Fruit fly (Drosophila melanogaster) whole organism, embryonic: ENCODE measurements around the gene eIF2gamma.
A peak's percentile ranks its signal among the peaks of the same experiment; 100 is the strongest.

Source experiments
- Atf3 ChIP-seq: fragments of 200-800 bp; sonication (Bioruptor generic); optimal IDR thresholded peaks from 3 replicates; lab custom pipeline; 2016; ENCODE audit warnings: missing biosample characterization, missing genetic modification characterization
- B-H2 ChIP-seq: fragments of 200-800 bp; sonication (Bioruptor generic); optimal IDR thresholded peaks from 2 replicates; lab custom pipeline; 2018; ENCODE audit warnings: missing biosample characterization, mild to moderate bottlenecking, missing genetic modification characterization
- CG10543 ChIP-seq: fragments of 200-800 bp; sonication (Bioruptor generic); optimal IDR thresholded peaks from 3 replicates; lab custom pipeline; 2017; ENCODE audit warnings: missing biosample characterization, mild to moderate bottlenecking, missing genetic modification characterization, moderate library complexity
- CG12219 ChIP-seq: fragments of 200-800 bp; sonication (Bioruptor generic); optimal IDR thresholded peaks from 3 replicates; lab custom pipeline; 2018; ENCODE audit warnings: missing biosample characterization, mild to moderate bottlenecking, missing genetic modification characterization
- CG12659 ChIP-seq: fragments of 200-800 bp; sonication (Bioruptor generic); optimal IDR thresholded peaks from 3 replicates; lab custom pipeline; 2017; ENCODE audit warnings: mild to moderate bottlenecking, missing biosample characterization, missing genetic modification reagents, missing genetic modification characterization
- CG14860 ChIP-seq: fragments of 200-800 bp; sonication (Bioruptor generic); IDR thresholded peaks from 3 replicates; pipeline ENCODE4 v1.3.6; 2022; ENCODE audit warnings: missing biosample characterization, missing genetic modification characterization; ENCODE audit not compliant: partially characterized antibody
- CG15269 ChIP-seq: fragments of 200-800 bp; sonication (Bioruptor generic); optimal IDR thresholded peaks from 2 replicates; lab custom pipeline; 2018; ENCODE audit warnings: missing biosample characterization, mild to moderate bottlenecking, missing genetic modification characterization, moderate library complexity
- CG15601 ChIP-seq: fragments of 200-800 bp; sonication (Bioruptor generic); optimal IDR thresholded peaks from 3 replicates; lab custom pipeline; 2019; ENCODE audit warnings: missing biosample characterization, mild to moderate bottlenecking, missing genetic modification characterization, moderate library complexity
- CG1603 ChIP-seq: fragments of 200-800 bp; sonication (Bioruptor generic); optimal IDR thresholded peaks from 2 replicates; lab custom pipeline; 2019; ENCODE audit warnings: missing biosample characterization, mild to moderate bottlenecking, missing genetic modification characterization, moderate library complexity
- CG1832 ChIP-seq: fragments of 200-800 bp; sonication (Bioruptor generic); optimal IDR thresholded peaks from 2 replicates; lab custom pipeline; 2017; ENCODE audit warnings: missing biosample characterization, mild to moderate bottlenecking, missing genetic modification characterization, inconsistent platforms
- CG18476 ChIP-seq: fragments of 200-800 bp; sonication (Bioruptor generic); optimal IDR thresholded peaks from 2 replicates; lab custom pipeline; 2016; ENCODE audit warnings: missing biosample characterization, mild to moderate bottlenecking, missing genetic modification characterization
- CG4820 ChIP-seq: fragments of 200-800 bp; sonication (Bioruptor generic); optimal IDR thresholded peaks from 3 replicates; lab custom pipeline; 2016; ENCODE audit warnings: missing biosample characterization, missing genetic modification characterization
- CG4854 ChIP-seq: fragments of 200-800 bp; sonication (Bioruptor generic); optimal IDR thresholded peaks from 2 replicates; lab custom pipeline; 2016; ENCODE audit warnings: missing biosample characterization, missing genetic modification characterization, inconsistent platforms
- CG6689 ChIP-seq: fragments of 200-800 bp; sonication (Bioruptor generic); IDR thresholded peaks from 2 replicates; pipeline ENCODE4 v1.3.6; 2022; ENCODE audit warnings: missing biosample characterization, missing genetic modification characterization
- CG7786 ChIP-seq: fragments of 200-800 bp; sonication (Bioruptor generic); optimal IDR thresholded peaks from 2 replicates; lab custom pipeline; 2016; ENCODE audit warnings: missing biosample characterization, missing genetic modification characterization
- CG9609 ChIP-seq: fragments of 200-800 bp; sonication (Bioruptor generic); optimal IDR thresholded peaks from 3 replicates; lab custom pipeline; 2016; ENCODE audit warnings: missing biosample characterization, missing genetic modification characterization
- Dref ChIP-seq: fragments of 200-800 bp; sonication (Bioruptor generic); IDR thresholded peaks from 2 replicates; pipeline ENCODE4 v1.3.6; 2022; ENCODE audit warnings: missing biosample characterization, missing genetic modification characterization
- Drgx ChIP-seq: fragments of 200-800 bp; sonication (Bioruptor generic); IDR thresholded peaks from 2 replicates; pipeline ENCODE4 v1.3.6; 2022; ENCODE audit warnings: missing biosample characterization, missing genetic modification characterization
- HmgZ ChIP-seq: fragments of 200-800 bp; sonication (Bioruptor generic); optimal IDR thresholded peaks from 2 replicates; lab custom pipeline; 2018; ENCODE audit warnings: missing biosample characterization, mild to moderate bottlenecking, missing genetic modification characterization
- Hmr ChIP-seq: fragments of 200-800 bp; sonication (Bioruptor generic); optimal IDR thresholded peaks from 3 replicates; lab custom pipeline; 2017; ENCODE audit warnings: mild to moderate bottlenecking, missing biosample characterization, missing genetic modification reagents, missing genetic modification characterization
- Med ChIP-seq: fragments of 200-800 bp; sonication (Bioruptor generic); peaks from one replicate; lab custom pipeline; 2016; ENCODE audit warnings: missing biosample characterization, missing genetic modification characterization, mild to moderate bottlenecking, inconsistent platforms, moderate library complexity
- Neu2 ChIP-seq: fragments of 200-800 bp; sonication (Bioruptor generic); optimal IDR thresholded peaks from 3 replicates; lab custom pipeline; 2016; ENCODE audit warnings: missing biosample characterization, missing genetic modification characterization, borderline replicate concordance
- Nf-YB ChIP-seq: fragments of 200-800 bp; sonication (Bioruptor generic); optimal IDR thresholded peaks from 3 replicates; lab custom pipeline; 2019; ENCODE audit warnings: missing biosample characterization, mild to moderate bottlenecking, missing genetic modification characterization, moderate library complexity
- Sry-δ ChIP-seq: fragments of 200-800 bp; sonication (Bioruptor generic); optimal IDR thresholded peaks from 2 replicates; lab custom pipeline; 2016; ENCODE audit warnings: missing biosample characterization, missing genetic modification characterization
- Trl ChIP-seq, 3 experiments: fragments of >200 bp in 2 of 3; fragments of 200-800 bp in 1 of 3; sonication (Bioruptor generic) in 1 of 3; optimal IDR thresholded peaks; 2 replicates in 1 of 3; 3 replicates in 2 of 3; lab custom pipeline; 2016 to 2017; ENCODE audit warnings: missing biosample characterization in 1 of 3, missing genetic modification characterization in 1 of 3
- ash1 ChIP-seq: fragments of 200-800 bp; sonication (Bioruptor generic); optimal IDR thresholded peaks from 2 replicates; lab custom pipeline; 2018; ENCODE audit warnings: missing biosample characterization, mild to moderate bottlenecking, missing genetic modification characterization
- az2 ChIP-seq: fragments of 200-800 bp; sonication (Bioruptor generic); optimal IDR thresholded peaks from 3 replicates; lab custom pipeline; 2016; ENCODE audit warnings: missing biosample characterization, missing genetic modification characterization
- cg ChIP-seq: fragments of 200-800 bp; sonication (Bioruptor generic); optimal IDR thresholded peaks from 3 replicates; lab custom pipeline; 2019; ENCODE audit warnings: missing biosample characterization, mild to moderate bottlenecking, missing genetic modification characterization, moderate library complexity
- cwo ChIP-seq: fragments of 200-800 bp; sonication (Bioruptor generic); optimal IDR thresholded peaks from 3 replicates; lab custom pipeline; 2017; ENCODE audit warnings: missing biosample characterization, missing genetic modification characterization, mild to moderate bottlenecking, moderate library complexity, missing genetic modification reagents
- exex ChIP-seq: fragments of 200-800 bp; sonication (Bioruptor generic); optimal IDR thresholded peaks from 4 replicates; lab custom pipeline; 2018; ENCODE audit warnings: missing biosample characterization, mild to moderate bottlenecking, missing genetic modification characterization, moderate library complexity
- ftz-f1 ChIP-seq: fragments of 200-800 bp; sonication (Bioruptor generic); optimal IDR thresholded peaks from 2 replicates; lab custom pipeline; 2016; ENCODE audit warnings: missing biosample characterization, missing genetic modification characterization
- gcm ChIP-seq: fragments of 200-800 bp; sonication (Bioruptor generic); optimal IDR thresholded peaks from 2 replicates; lab custom pipeline; 2019; ENCODE audit warnings: missing biosample characterization, mild to moderate bottlenecking, missing genetic modification characterization, moderate library complexity
- grn ChIP-seq: fragments of 200-800 bp; sonication (Bioruptor generic); optimal IDR thresholded peaks from 3 replicates; lab custom pipeline; 2017; ENCODE audit warnings: missing biosample characterization, missing genetic modification characterization
- gsb ChIP-seq: fragments of 200-800 bp; sonication (Bioruptor generic); IDR thresholded peaks from 2 replicates; pipeline ENCODE4 v1.3.6; 2022; ENCODE audit warnings: missing biosample characterization, missing genetic modification characterization
- kay ChIP-seq: fragments of 200-800 bp; sonication (Bioruptor generic); optimal IDR thresholded peaks from 2 replicates; lab custom pipeline; 2016; ENCODE audit warnings: missing biosample characterization, missing genetic modification characterization
- kni ChIP-seq: fragments of 200-800 bp; sonication (Bioruptor generic); optimal IDR thresholded peaks from 3 replicates; lab custom pipeline; 2017; ENCODE audit warnings: mild to moderate bottlenecking, missing biosample characterization, missing genetic modification reagents, missing genetic modification characterization
- lab ChIP-seq: fragments of 200-800 bp; sonication (Bioruptor generic); optimal IDR thresholded peaks from 3 replicates; lab custom pipeline; 2017; ENCODE audit warnings: missing biosample characterization, missing genetic modification characterization, mild to moderate bottlenecking, moderate library complexity, missing genetic modification reagents
- luna ChIP-seq: fragments of 200-800 bp; sonication (Bioruptor generic); optimal IDR thresholded peaks from 2 replicates; lab custom pipeline; 2016; ENCODE audit warnings: missing biosample characterization, missing genetic modification characterization
- mirr ChIP-seq: fragments of 200-800 bp; sonication (Bioruptor generic); optimal IDR thresholded peaks from 3 replicates; lab custom pipeline; 2018; ENCODE audit warnings: missing biosample characterization, mild to moderate bottlenecking, missing genetic modification characterization
- p53 ChIP-seq: fragments of 200-800 bp; sonication (Bioruptor generic); optimal IDR thresholded peaks from 2 replicates; lab custom pipeline; 2016; ENCODE audit warnings: missing biosample characterization, missing genetic modification characterization
- row ChIP-seq: fragments of 200-800 bp; sonication (Bioruptor generic); IDR thresholded peaks from 3 replicates; pipeline ENCODE4 v1.3.6; 2022; ENCODE audit warnings: missing biosample characterization, missing genetic modification characterization
- sd ChIP-seq: fragments of 200-800 bp; sonication (Bioruptor generic); optimal IDR thresholded peaks from 3 replicates; lab custom pipeline; 2018; ENCODE audit warnings: missing biosample characterization, mild to moderate bottlenecking, missing genetic modification characterization, moderate library complexity
- sqz ChIP-seq: fragments of 200-800 bp; sonication (Bioruptor generic); optimal IDR thresholded peaks from 3 replicates; lab custom pipeline; 2018; ENCODE audit warnings: missing biosample characterization, mild to moderate bottlenecking, missing genetic modification characterization
- sr ChIP-seq: fragments of 200-800 bp; sonication (Bioruptor generic); IDR thresholded peaks from 3 replicates; pipeline ENCODE4 v1.3.6; 2022; ENCODE audit warnings: missing biosample characterization, missing genetic modification characterization
- stwl ChIP-seq: fragments of 200-800 bp; sonication (Bioruptor generic); optimal IDR thresholded peaks from 3 replicates; lab custom pipeline; 2018; ENCODE audit warnings: missing biosample characterization, mild to moderate bottlenecking, missing genetic modification characterization, moderate library complexity
- tap ChIP-seq: fragments of 200-800 bp; optimal IDR thresholded peaks from 3 replicates; lab custom pipeline; 2019; ENCODE audit warnings: missing biosample characterization, mild to moderate bottlenecking, missing genetic modification characterization, moderate library complexity
- tll ChIP-seq, 2 experiments: fragments of 200-800 bp in 1 of 2; fragments of >200 bp in 1 of 2; sonication (Bioruptor generic) in 1 of 2; optimal IDR thresholded peaks; 2 replicates each; lab custom pipeline; 2017 to 2019; ENCODE audit warnings: missing biosample characterization in 2 of 2, missing genetic modification characterization in 2 of 2, mild to moderate bottlenecking in 1 of 2, moderate library complexity in 1 of 2
- yki ChIP-seq: fragments of >200 bp; optimal IDR thresholded peaks from 3 replicates; lab custom pipeline; 2018
- zfh2 ChIP-seq: fragments of 200-800 bp; sonication (Bioruptor generic); optimal IDR thresholded peaks from 2 replicates; lab custom pipeline; 2016; ENCODE audit warnings: missing biosample characterization, missing genetic modification characterization

Gene eIF2gamma

dm6 chr3R:15286693-15287041 lies 23.4 kb upstream of the eIF2gamma start (continued):
- TF ChIP-seq Nf-YB (GFP tag; lab: Kevin White, UChicago) (peak; percentile 55), cg (GFP tag; lab: Kevin White, UChicago) (peak; percentile 48), gcm (GFP tag; lab: Kevin White, UChicago) (peak; percentile 30), tll (GFP tag; optimal IDR thresholded peaks at IDR 0.05; lab: Kevin White, UChicago) (no peak), mirr (no peak), Med (GFP tag; lab: Kevin White, UChicago) (peak; percentile 64), az2 (GFP tag; lab: Kevin White, UChicago) (no peak), kni (GFP tag; lab: Kevin White, UChicago) (peak; percentile 69), yki (peak; percentile 87), HmgZ (peak; percentile 30), sqz (GFP tag; lab: Kevin White, UChicago) (peak; percentile 82), CG1832 (GFP tag; lab: Kevin White, UChicago) (peak; percentile 87), Atf3 (GFP tag; lab: Kevin White, UChicago) (no peak), CG12219 (GFP tag; lab: Kevin White, UChicago) (peak; percentile 35), Trl (optimal IDR thresholded peaks at IDR 0.05; lab: Kevin White, UChicago) (peak; percentile 88 to 92), Trl (GFP tag; optimal IDR thresholded peaks at IDR 0.05; lab: Kevin White, UChicago) (peak; percentile 38), CG18476 (GFP tag; lab: Kevin White, UChicago) (no peak), ftz-f1 (peak; percentile 17)

dm6 chr3R:15286024-15286692 lies 22.9 kb upstream of the eIF2gamma start:
- TF ChIP-seq cwo: no peak
- no peak for TF ChIP-seq row (GFP tag; lab: Robert Waterston, UW)
- TF ChIP-seq CG12659: peak; percentile 22
- peak; percentile 16 for TF ChIP-seq CG10543
- no peak for TF ChIP-seq CG6689 (GFP tag; lab: Robert Waterston, UW)
- peak; percentile 60 for TF ChIP-seq grn (GFP tag; lab: Kevin White, UChicago)
- TF ChIP-seq Hmr (GFP tag; lab: Kevin White, UChicago): no peak
- TF ChIP-seq Dref (GFP tag; lab: Robert Waterston, UW): no peak
- TF ChIP-seq CG14860: no peak
- no peak for TF ChIP-seq tap (tag; lab: Kevin White, UChicago)
- TF ChIP-seq sd (tag; lab: Kevin White, UChicago): peak; percentile 84
- TF ChIP-seq CG9609 (GFP tag; lab: Kevin White, UChicago): peak; percentile 32
- no peak for TF ChIP-seq CG15269 (tag; lab: Kevin White, UChicago)
- peak; percentile 25 for TF ChIP-seq Sry-δ (GFP tag; lab: Kevin White, UChicago)
- TF ChIP-seq Drgx: no peak
- peak; percentile 32 for TF ChIP-seq kay
- TF ChIP-seq sr (GFP tag; lab: Robert Waterston, UW): no peak
- TF ChIP-seq zfh2: no peak
- TF ChIP-seq B-H2 (GFP tag; lab: Kevin White, UChicago): no peak
- peak; percentile 26 for TF ChIP-seq lab (GFP tag; lab: Kevin White, UChicago)
- TF ChIP-seq CG1603 (tag; lab: Kevin White, UChicago): peak; percentile 88
- TF ChIP-seq CG4820 (GFP tag; lab: Kevin White, UChicago): no peak
- TF ChIP-seq CG15601: no peak
- TF ChIP-seq CG4854 (GFP tag; lab: Kevin White, UChicago): no peak
- no peak for TF ChIP-seq gsb (GFP tag; lab: Robert Waterston, UW)
- peak; percentile 12 for TF ChIP-seq CG7786 (GFP tag; lab: Kevin White, UChicago)
- TF ChIP-seq exex (tag; lab: Kevin White, UChicago): peak; percentile 45
- TF ChIP-seq Neu2 (GFP tag; lab: Kevin White, UChicago): no peak
- TF ChIP-seq ash1 (GFP tag; lab: Kevin White, UChicago): no peak
- no peak for TF ChIP-seq luna
- TF ChIP-seq stwl: peak; percentile 84
- peak; percentile 13 for TF ChIP-seq p53 (GFP tag; lab: Kevin White, UChicago)
